Worm (Caenorhabditis elegans) whole organism, L1 larva: Measurements from ENCODE around the gene ZK1098.2.

Source experiments
- ceh-63 ChIP-seq: fragments of 200-800 bp; sonication (Bioruptor generic); optimal IDR thresholded peaks from 2 replicates; lab custom pipeline; 2018; ENCODE audit warnings: mild to moderate bottlenecking, missing genetic modification characterization, missing compliant biosample characterization
- mdl-1 ChIP-seq, 2 experiments: fragments of 150-350 bp; optimal IDR thresholded peaks; 2 replicates each; lab custom pipeline; 2014 to 2017; ENCODE audit warnings: missing biosample characterization in 2 of 2, missing genetic modification characterization in 2 of 2, inconsistent platforms in 1 of 2
- nhr-237 ChIP-seq: fragments of 150-350 bp; optimal IDR thresholded peaks from 2 replicates; lab custom pipeline; 2014; ENCODE audit warnings: missing biosample characterization, missing genetic modification characterization
- nhr-77 ChIP-seq: fragments of 150-350 bp; optimal IDR thresholded peaks from 2 replicates; lab custom pipeline; 2014; ENCODE audit warnings: missing biosample characterization, missing genetic modification characterization
- pqm-1 ChIP-seq: sonication (generic microtip); optimal IDR thresholded peaks from 3 replicates; lab custom pipeline; 2017; ENCODE audit warnings: missing biosample characterization, missing genetic modification characterization
- skn-1 ChIP-seq: fragments of 150-350 bp; optimal IDR thresholded peaks from 2 replicates; lab custom pipeline; 2014; ENCODE audit warnings: missing biosample characterization, missing genetic modification characterization
- tbx-2 ChIP-seq: sonication (generic microtip); optimal IDR thresholded peaks from 2 replicates; lab custom pipeline; 2016; ENCODE audit warnings: missing genetic modification characterization, missing compliant biosample characterization

DNA sequence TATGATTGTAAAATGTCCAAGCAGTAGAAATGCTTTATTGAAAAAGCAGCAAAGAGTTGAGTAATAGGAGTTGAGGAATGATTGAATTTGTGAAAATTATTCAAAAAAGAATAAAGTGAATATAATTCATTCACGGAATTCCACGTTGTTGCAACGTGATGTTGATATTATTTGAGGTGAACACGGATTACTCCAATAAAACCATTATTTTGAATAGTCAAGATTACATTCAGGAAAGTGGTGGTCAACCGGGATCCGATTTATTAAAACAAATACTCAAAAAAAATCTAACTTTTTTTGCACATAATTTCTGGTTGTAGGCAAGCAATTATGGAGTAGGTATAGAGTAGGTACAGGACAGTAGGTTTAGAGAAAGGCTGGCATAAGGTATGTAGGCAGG, 43.6 kb upstream of the ZK1098.2 start, which contains the start of gene bre-3:
- no peak for TF ChIP-seq tbx-2
- no peak for TF ChIP-seq nhr-237 (tag; lab: Kevin White, UChicago)
- TF ChIP-seq pqm-1 (tag; lab: Kevin White, UChicago), result no peak
- TF ChIP-seq mdl-1 (tag; optimal IDR thresholded peaks at IDR 0.05; lab: Kevin White, UChicago), result no peak
- TF ChIP-seq skn-1, result no peak
- no peak for TF ChIP-seq nhr-77 (tag; lab: Kevin White, UChicago)
- TF ChIP-seq ceh-63 (GFP tag; lab: Kevin White, UChicago), result no peak
